Fruit fly (Drosophila melanogaster): ENCODE measurements around the gene Gk1.

DNA sequence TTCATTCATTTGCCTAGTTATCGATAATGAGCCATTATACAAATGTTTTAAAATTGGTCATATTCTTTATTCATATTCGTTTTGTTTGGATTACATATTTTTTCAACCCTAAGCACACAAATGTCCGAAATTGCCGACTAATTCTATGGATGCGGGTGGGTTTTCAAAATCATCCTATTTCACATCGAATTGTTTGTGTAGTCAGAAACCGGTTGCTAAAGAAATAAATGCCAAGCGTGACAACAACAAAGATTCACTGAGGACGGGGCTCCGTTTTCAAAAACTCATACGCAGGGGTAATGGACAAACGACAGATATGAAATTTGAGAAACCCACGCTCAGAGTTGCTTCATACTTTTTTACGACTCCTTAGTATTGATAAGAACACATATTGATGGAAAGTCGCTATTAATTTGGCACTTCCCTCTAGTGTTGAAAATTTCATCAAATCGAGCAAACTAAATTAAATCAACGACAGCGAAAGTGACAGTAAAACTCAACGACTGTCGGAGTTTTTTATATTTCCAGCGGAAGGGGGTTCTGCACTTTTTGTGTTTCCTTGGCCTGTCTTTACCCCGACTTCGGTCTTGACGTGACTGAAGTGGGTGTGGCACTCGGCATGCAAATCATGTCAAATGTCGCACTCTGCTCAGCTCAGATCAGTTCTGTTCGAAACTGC, 46.1 kb downstream of the Gk1 start:
- TF ChIP-seq Sin3A (optimal IDR thresholded peaks at IDR 0.05) (no peak), Myc (optimal IDR thresholded peaks at IDR 0.05) (no peak)

Data from Kc167 (cell line).